Fruit fly (Drosophila melanogaster): ENCODE measurements around the gene Culd.

- TF ChIP-seq CG14711 (tag; optimal IDR thresholded peaks at IDR 0.05), result no peak
- TF ChIP-seq toe (GFP tag; optimal IDR thresholded peaks at IDR 0.05), result no peak
- no peak for TF ChIP-seq Crg-1 (GFP tag; optimal IDR thresholded peaks at IDR 0.05)
- TF ChIP-seq Mnt (GFP tag; optimal IDR thresholded peaks at IDR 0.05), result no peak
- TF ChIP-seq CG33017 (tag; optimal IDR thresholded peaks at IDR 0.05), result no peak
- no peak for TF ChIP-seq kay (GFP tag; ENCODE audit: borderline replicate concordance)
- no peak for TF ChIP-seq cnc (optimal IDR thresholded peaks at IDR 0.05)
- no peak for TF ChIP-seq tj (GFP tag; optimal IDR thresholded peaks at IDR 0.05)
- TF ChIP-seq bab1 (GFP tag; optimal IDR thresholded peaks at IDR 0.05), result no peak
- no peak for TF ChIP-seq CG12768 (GFP tag; optimal IDR thresholded peaks at IDR 0.05)
These were observed 19.7 kb downstream of the Culd start, which contains the start of gene Cpr66Cb for dm6 chr3L:8336372-8336771.

Data from whole organism, adult.